Fruit fly (Drosophila melanogaster): ENCODE results near the gene CG17298.

Gene CG17298

dm6 chr3R:21276111-21276510 lies 6.9 kb upstream of the CG17298 start, which contains the start of gene CG3301 (continued):
- TF ChIP-seq Adf1 (GFP tag; IDR thresholded peaks at IDR 0.05), result no peak
- TF ChIP-seq B-H2 (GFP tag; optimal IDR thresholded peaks at IDR 0.05), result peak; percentile 52
- no peak for TF ChIP-seq HHEX (GFP tag; optimal IDR thresholded peaks at IDR 0.05)
- no peak for TF ChIP-seq cato (GFP tag; optimal IDR thresholded peaks at IDR 0.05; ENCODE audit: borderline replicate concordance)
- no peak for TF ChIP-seq NK7.1 (GFP tag; optimal IDR thresholded peaks at IDR 0.05)
- no peak for TF ChIP-seq CG10543 (GFP tag; optimal IDR thresholded peaks at IDR 0.05)
- no peak for TF ChIP-seq CHES-1-like (GFP tag; optimal IDR thresholded peaks at IDR 0.05)
- no peak for TF ChIP-seq br (optimal IDR thresholded peaks at IDR 0.05)
- TF ChIP-seq chinmo (GFP tag; IDR thresholded peaks at IDR 0.05; ENCODE audit: partially characterized antibody), result no peak
- no peak for TF ChIP-seq hb (GFP tag; IDR thresholded peaks at IDR 0.05; ENCODE audit: partially characterized antibody)
- TF ChIP-seq H15 (GFP tag; IDR thresholded peaks at IDR 0.05), result no peak
- no peak for TF ChIP-seq odd (GFP tag; optimal IDR thresholded peaks at IDR 0.05)
- no peak for TF ChIP-seq CG10267 (tag; optimal IDR thresholded peaks at IDR 0.05)
- TF ChIP-seq exex (tag; optimal IDR thresholded peaks at IDR 0.05), result peak; percentile 100
- no peak for TF ChIP-seq CG18476 (GFP tag; optimal IDR thresholded peaks at IDR 0.05)
- TF ChIP-seq Blimp-1 (GFP tag; optimal IDR thresholded peaks at IDR 0.05), result no peak
- no peak for TF ChIP-seq z (GFP tag; IDR thresholded peaks at IDR 0.05)
- TF ChIP-seq grn (GFP tag; optimal IDR thresholded peaks at IDR 0.05), result peak; percentile 92
- TF ChIP-seq grau (tag; optimal IDR thresholded peaks at IDR 0.05), result no peak
- TF ChIP-seq Oaz (GFP tag; IDR thresholded peaks at IDR 0.05), result no peak
- TF ChIP-seq trh (GFP tag; optimal IDR thresholded peaks at IDR 0.05), result no peak
- peak; percentile 56 for TF ChIP-seq vnd (GFP tag; IDR thresholded peaks at IDR 0.05; ENCODE audit: partially characterized antibody)
- no peak for TF ChIP-seq CG7786 (GFP tag; optimal IDR thresholded peaks at IDR 0.05)
- TF ChIP-seq pb (GFP tag; optimal IDR thresholded peaks at IDR 0.05), result no peak
- peak; percentile 55 for TF ChIP-seq CG13894 (tag; optimal IDR thresholded peaks at IDR 0.05)
- TF ChIP-seq CG32532 (GFP tag; IDR thresholded peaks at IDR 0.05), result peak; percentile 15; the same call in 1 of the 2 replicates
- peak; percentile 73 for TF ChIP-seq gem (tag; optimal IDR thresholded peaks at IDR 0.05)
- TF ChIP-seq CG12219 (GFP tag; optimal IDR thresholded peaks at IDR 0.05), result no peak
- no peak for TF ChIP-seq Dad (GFP tag; optimal IDR thresholded peaks at IDR 0.05)
- no peak for TF ChIP-seq CG6813 (GFP tag; optimal IDR thresholded peaks at IDR 0.05)
- no peak for TF ChIP-seq CG11093 (GFP tag; IDR thresholded peaks at IDR 0.05)
- TF ChIP-seq sens (GFP tag), result no peak
- TF ChIP-seq crp (GFP tag; optimal IDR thresholded peaks at IDR 0.05), result no peak
- no peak for TF ChIP-seq CG33557 (GFP tag; optimal IDR thresholded peaks at IDR 0.05)
- TF ChIP-seq CG30431 (GFP tag; optimal IDR thresholded peaks at IDR 0.05), result no peak
- no peak for TF ChIP-seq CG13424 (tag; optimal IDR thresholded peaks at IDR 0.05)
- TF ChIP-seq CG18262 (tag; optimal IDR thresholded peaks at IDR 0.05), result no peak
- no peak for TF ChIP-seq tx (GFP tag; optimal IDR thresholded peaks at IDR 0.05)
- no peak for TF ChIP-seq CG12104 (GFP tag; optimal IDR thresholded peaks at IDR 0.05)
- peak; percentile 67 for TF ChIP-seq CG34376 (GFP tag; optimal IDR thresholded peaks at IDR 0.05)
- no peak for TF ChIP-seq wdn (GFP tag; IDR thresholded peaks at IDR 0.05)
- peak; percentile 12 for TF ChIP-seq lab (GFP tag; optimal IDR thresholded peaks at IDR 0.05)
- TF ChIP-seq sima (GFP tag; optimal IDR thresholded peaks at IDR 0.05), result no peak
- TF ChIP-seq al (GFP tag; IDR thresholded peaks at IDR 0.05), result no peak
- TF ChIP-seq run (tag; optimal IDR thresholded peaks at IDR 0.05), result no peak
- no peak for TF ChIP-seq Lpt (GFP tag; optimal IDR thresholded peaks at IDR 0.05)
- no peak for TF ChIP-seq CG30020 (tag; optimal IDR thresholded peaks at IDR 0.05)
- no peak for TF ChIP-seq CG32767 (GFP tag; IDR thresholded peaks at IDR 0.05)
- TF ChIP-seq mirr (GFP tag; optimal IDR thresholded peaks at IDR 0.05), result peak; percentile 65
- TF ChIP-seq CoRest (tag; optimal IDR thresholded peaks at IDR 0.05), result no peak
- no peak for TF ChIP-seq chif (GFP tag; optimal IDR thresholded peaks at IDR 0.05)
- TF ChIP-seq CG3281 (GFP tag; optimal IDR thresholded peaks at IDR 0.05), result no peak

Data from whole organism, embryonic.